Worm (Caenorhabditis elegans): ENCODE measurements around the gene ttll-15.
A peak's percentile ranks its signal among the peaks of the same experiment; 100 is the strongest.

The ttll-15 gene

DNA sequence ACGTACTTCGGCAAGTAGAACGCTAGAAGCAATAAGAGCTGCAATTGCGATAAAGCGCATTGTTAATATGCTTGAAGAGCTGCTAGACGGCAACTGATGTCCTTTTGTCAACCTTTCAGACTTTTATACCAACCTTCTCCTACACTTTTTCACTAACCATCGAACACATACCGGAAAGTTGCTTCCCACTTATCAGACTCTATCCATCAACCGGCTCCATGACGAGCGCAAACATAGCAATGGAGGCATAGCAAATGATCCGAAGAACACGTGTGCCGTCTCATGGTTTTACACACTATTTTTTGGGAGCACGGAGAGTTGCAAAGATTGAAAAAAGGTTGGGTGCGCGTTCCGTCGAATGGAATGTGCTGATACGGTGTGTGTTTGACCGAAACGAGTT lies 23.4 kb downstream of the ttll-15 start, which contains the start of gene abu-1:
Gene abu-1 (minus strand): TSS at position 101 of the 400 bp plus-strand sequence.
- TF ChIP-seq elt-3 (tag; optimal IDR thresholded peaks at IDR 0.05), result no peak
- TF ChIP-seq lsy-12 (tag; optimal IDR thresholded peaks at IDR 0.05), result no peak
- TF ChIP-seq jun-1 (tag; optimal IDR thresholded peaks at IDR 0.05), result no peak
- TF ChIP-seq fkh-2 (tag; optimal IDR thresholded peaks at IDR 0.05), result no peak
- no peak for TF ChIP-seq ceh-16 (tag; optimal IDR thresholded peaks at IDR 0.05)
- no peak for TF ChIP-seq zag-1 (tag; optimal IDR thresholded peaks at IDR 0.05)
- TF ChIP-seq ztf-4 (tag; optimal IDR thresholded peaks at IDR 0.05), result no peak
- TF ChIP-seq nhr-76 (tag; optimal IDR thresholded peaks at IDR 0.05), result no peak
- TF ChIP-seq nhr-12 (tag; optimal IDR thresholded peaks at IDR 0.05), result no peak
- TF ChIP-seq nhr-11 (tag; optimal IDR thresholded peaks at IDR 0.05), result no peak

DNA sequence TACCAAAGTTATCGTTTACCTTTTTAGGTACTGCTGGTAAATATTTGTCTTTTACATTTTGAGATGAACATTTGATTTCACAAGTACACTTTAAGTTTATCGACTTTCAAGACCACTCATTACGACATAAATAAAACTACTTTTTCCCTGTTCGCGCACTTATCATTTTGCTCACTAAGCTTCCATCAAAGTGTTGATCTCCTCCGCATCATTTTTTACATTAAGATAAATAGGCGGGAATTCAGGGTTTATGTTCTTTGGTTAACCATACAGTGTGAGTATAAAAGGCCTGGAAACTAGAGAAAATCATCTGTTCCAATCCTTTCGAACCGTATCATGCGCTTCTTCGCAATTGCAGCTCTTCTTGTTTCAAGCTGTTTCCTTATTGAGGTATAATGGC lies 23.8 kb downstream of the ttll-15 start, which contains the start of gene pqn-2:
Gene pqn-2 (plus strand): TSS at position 301 of the 400 bp plus-strand sequence.
- no peak for TF ChIP-seq egl-5 (tag; optimal IDR thresholded peaks at IDR 0.05)
- no peak for TF ChIP-seq ceh-16 (tag; optimal IDR thresholded peaks at IDR 0.05)
- no peak for TF ChIP-seq nhr-12 (tag; optimal IDR thresholded peaks at IDR 0.05)
- no peak for TF ChIP-seq aly-2 (tag; optimal IDR thresholded peaks at IDR 0.05)
- no peak for TF ChIP-seq ZK546.5 (tag; optimal IDR thresholded peaks at IDR 0.05)
- TF ChIP-seq lin-39 (tag; optimal IDR thresholded peaks at IDR 0.05), result no peak
- no peak for TF ChIP-seq nhr-67 (tag; optimal IDR thresholded peaks at IDR 0.05)
- TF ChIP-seq fos-1 (tag; optimal IDR thresholded peaks at IDR 0.05), result no peak
- no peak for TF ChIP-seq ceh-82 (tag; optimal IDR thresholded peaks at IDR 0.05)
- no peak for TF ChIP-seq hmg-11 (tag; optimal IDR thresholded peaks at IDR 0.05)
- no peak for TF ChIP-seq nhr-28 (tag; optimal IDR thresholded peaks at IDR 0.05)
- TF ChIP-seq lsy-12 (tag; optimal IDR thresholded peaks at IDR 0.05), result no peak
- no peak for TF ChIP-seq fkh-10 (GFP tag; optimal IDR thresholded peaks at IDR 0.05)
- no peak for TF ChIP-seq pha-4 (tag; optimal IDR thresholded peaks at IDR 0.05)
- no peak for TF ChIP-seq fkh-2 (tag; optimal IDR thresholded peaks at IDR 0.05)
- TF ChIP-seq daf-12 (tag; optimal IDR thresholded peaks at IDR 0.05), result no peak
- no peak for TF ChIP-seq egl-27 (tag; optimal IDR thresholded peaks at IDR 0.05)
- TF ChIP-seq nhr-23 (tag; optimal IDR thresholded peaks at IDR 0.05), result no peak
- no peak for TF ChIP-seq ama-1 (optimal IDR thresholded peaks at IDR 0.05)

DNA sequence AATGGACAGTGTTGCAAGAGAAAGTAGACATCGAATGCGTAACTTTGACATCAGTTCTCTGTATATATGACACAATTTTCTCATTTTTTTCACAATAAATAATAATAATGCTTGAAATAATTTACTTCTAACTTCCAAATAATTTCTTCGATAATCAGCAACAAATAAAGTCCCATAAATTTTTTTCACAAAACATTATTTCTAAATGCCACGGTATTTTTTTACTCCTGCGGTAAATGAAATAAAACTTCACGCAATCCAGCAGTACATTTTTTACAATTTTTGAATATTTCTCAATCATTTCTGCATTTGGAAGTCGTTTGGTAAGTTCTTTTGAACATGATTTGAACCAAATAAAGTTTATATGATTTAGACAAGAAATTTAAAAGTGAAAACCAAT lies 25.6 kb downstream of the ttll-15 start, which contains the start of gene spe-10:
Gene spe-10 (plus strand): TSS at position 301 of the 400 bp plus-strand sequence.
- TF ChIP-seq pqm-1 (tag; optimal IDR thresholded peaks at IDR 0.05) (no peak), nhr-25 (tag; optimal IDR thresholded peaks at IDR 0.05) (no peak), mdl-1 (tag; optimal IDR thresholded peaks at IDR 0.05) (no peak), fkh-10 (GFP tag; optimal IDR thresholded peaks at IDR 0.05) (no peak), pha-4 (tag; optimal IDR thresholded peaks at IDR 0.05) (no peak), elt-2 (tag; optimal IDR thresholded peaks at IDR 0.05) (no peak), elt-3 (tag; optimal IDR thresholded peaks at IDR 0.05) (no peak), hmg-11 (tag; optimal IDR thresholded peaks at IDR 0.05) (no peak), fkh-2 (tag; optimal IDR thresholded peaks at IDR 0.05) (no peak), fos-1 (tag; optimal IDR thresholded peaks at IDR 0.05) (no peak), lsy-12 (tag; optimal IDR thresholded peaks at IDR 0.05) (no peak), snpc-4 (tag; optimal IDR thresholded peaks at IDR 0.05) (no peak)

DNA sequence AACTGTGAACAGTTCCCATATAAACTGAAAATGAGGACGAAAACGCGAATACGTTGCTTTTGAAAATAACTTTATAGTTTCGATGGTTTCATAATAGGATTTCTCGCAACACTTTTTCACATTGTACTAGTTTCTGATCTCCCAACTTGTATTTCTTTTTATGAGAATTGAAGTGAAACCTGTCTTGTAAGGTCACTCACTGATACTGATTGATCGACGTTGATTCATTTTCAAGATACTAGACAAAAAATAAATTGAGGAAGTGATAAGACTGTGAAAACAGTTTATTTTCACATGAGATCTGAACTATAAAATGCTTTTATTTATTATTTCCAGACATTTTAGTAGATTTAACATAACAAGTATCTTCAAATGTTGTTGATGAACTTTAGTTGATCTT lies 29.1 kb downstream of the ttll-15 start:
- TF ChIP-seq ceh-28 (tag; optimal IDR thresholded peaks at IDR 0.05) (no peak), mml-1 (tag; optimal IDR thresholded peaks at IDR 0.05) (no peak), ZK546.5 (tag; optimal IDR thresholded peaks at IDR 0.05) (no peak), nhr-23 (tag; optimal IDR thresholded peaks at IDR 0.05) (peak; percentile 24), zag-1 (tag; optimal IDR thresholded peaks at IDR 0.05) (no peak), lin-15B (tag; optimal IDR thresholded peaks at IDR 0.05) (no peak), tbx-2 (tag; optimal IDR thresholded peaks at IDR 0.05) (no peak), nhr-43 (tag; optimal IDR thresholded peaks at IDR 0.05; ENCODE audit: poor library complexity, severe bottlenecking) (no peak), hmg-11 (tag; optimal IDR thresholded peaks at IDR 0.05) (no peak), nhr-25 (tag; optimal IDR thresholded peaks at IDR 0.05) (peak; percentile 24), pqm-1 (tag; optimal IDR thresholded peaks at IDR 0.05) (no peak), elt-3 (tag; optimal IDR thresholded peaks at IDR 0.05) (peak in 1 of 3 experiments; percentile 35), fkh-2 (tag; optimal IDR thresholded peaks at IDR 0.05) (no peak), pha-4 (tag; optimal IDR thresholded peaks at IDR 0.05) (no peak), fos-1 (tag; optimal IDR thresholded peaks at IDR 0.05) (no peak), daf-12 (tag; optimal IDR thresholded peaks at IDR 0.05) (no peak), jun-1 (tag; optimal IDR thresholded peaks at IDR 0.05) (no peak), eor-1 (tag; optimal IDR thresholded peaks at IDR 0.05) (no peak), snpc-4 (tag; optimal IDR thresholded peaks at IDR 0.05) (no peak), ama-1 (optimal IDR thresholded peaks at IDR 0.05) (no peak), R02D3.7 (tag; optimal IDR thresholded peaks at IDR 0.05) (no peak), ztf-11 (tag; optimal IDR thresholded peaks at IDR 0.05) (no peak), ztf-4 (tag; optimal IDR thresholded peaks at IDR 0.05) (no peak), egl-5 (tag; optimal IDR thresholded peaks at IDR 0.05) (no peak), aly-2 (tag; optimal IDR thresholded peaks at IDR 0.05) (no peak)

All from whole organism, L3 larva.